Worm (Caenorhabditis elegans) whole organism, L1 larva: ENCODE measurements around the gene skr-18.

Experiments used
- C04F5.9 ChIP-seq: sonication (generic microtip); optimal IDR thresholded peaks from 2 replicates; lab custom pipeline; 2016; ENCODE audit warnings: missing genetic modification characterization, missing compliant biosample characterization
- C34B4.2 ChIP-seq: sonication (generic microtip); optimal IDR thresholded peaks from 2 replicates; lab custom pipeline; 2017; ENCODE audit warnings: mild to moderate bottlenecking, missing genetic modification characterization, missing compliant biosample characterization
- F16B12.6 ChIP-seq: fragments of 150-350 bp; optimal IDR thresholded peaks from 2 replicates; lab custom pipeline; 2014; ENCODE audit warnings: missing biosample characterization, missing genetic modification characterization
- aly-2 ChIP-seq: fragments of 150-350 bp; optimal IDR thresholded peaks from 2 replicates; lab custom pipeline; 2014; ENCODE audit warnings: missing biosample characterization, missing genetic modification characterization
- ama-1 ChIP-seq: fragments of 150-350 bp; optimal IDR thresholded peaks from 2 replicates; lab custom pipeline; 2014
- ceh-63 ChIP-seq: fragments of 200-800 bp; sonication (Bioruptor generic); optimal IDR thresholded peaks from 2 replicates; lab custom pipeline; 2018; ENCODE audit warnings: mild to moderate bottlenecking, missing genetic modification characterization, missing compliant biosample characterization
- ceh-8 ChIP-seq: fragments of 200-800 bp; sonication (Bioruptor generic); optimal IDR thresholded peaks from 2 replicates; lab custom pipeline; 2018; ENCODE audit warnings: mild to moderate bottlenecking, missing genetic modification characterization, moderate library complexity, missing compliant biosample characterization
- ces-1 ChIP-seq: fragments of 150-350 bp; optimal IDR thresholded peaks from 2 replicates; lab custom pipeline; 2014; ENCODE audit warnings: missing biosample characterization, missing genetic modification reagents, missing genetic modification characterization
- dsc-1 ChIP-seq: sonication (generic microtip); optimal IDR thresholded peaks from 2 replicates; lab custom pipeline; 2016; ENCODE audit warnings: mild to moderate bottlenecking, missing genetic modification characterization, missing compliant biosample characterization
- efl-1 ChIP-seq, 4 experiments: fragments of 150-350 bp; optimal IDR thresholded peaks in 3 of 4; peaks in 1 of 4; 1 replicate in 1 of 4; 2 replicates in 3 of 4; lab custom pipeline; 2014; ENCODE audit warnings: missing biosample characterization in 2 of 4, missing genetic modification characterization in 2 of 4, missing genetic modification reagents in 2 of 4
- efl-3 ChIP-seq: fragments of 200-800 bp; sonication (Bioruptor generic); optimal IDR thresholded peaks from 2 replicates; lab custom pipeline; 2018; ENCODE audit warnings: mild to moderate bottlenecking, missing genetic modification characterization, missing compliant biosample characterization
- elt-3 ChIP-seq, 6 experiments: fragments of 150-350 bp in 1 of 6; sonication (generic microtip); optimal IDR thresholded peaks; 2 replicates each; lab custom pipeline; 2017 to 2018; ENCODE audit warnings: missing biosample characterization in 6 of 6, missing genetic modification characterization in 6 of 6, inconsistent platforms in 1 of 6
- fkh-4 ChIP-seq: sonication (generic microtip); optimal IDR thresholded peaks from 2 replicates; lab custom pipeline; 2016; ENCODE audit warnings: missing compliant biosample characterization, missing genetic modification characterization, borderline replicate concordance
- fkh-8 ChIP-seq: sonication (generic microtip); optimal IDR thresholded peaks from 2 replicates; lab custom pipeline; 2016; ENCODE audit warnings: mild to moderate bottlenecking, missing genetic modification characterization, missing compliant biosample characterization
- fos-1 ChIP-seq: fragments of 150-350 bp; optimal IDR thresholded peaks from 2 replicates; lab custom pipeline; 2014; ENCODE audit warnings: missing biosample characterization, missing genetic modification characterization
- grh-1 ChIP-seq: fragments of 200-800 bp; sonication (Bioruptor generic); IDR thresholded peaks from 2 replicates; pipeline ENCODE4 v1.3.6; 2022; ENCODE audit warnings: missing genetic modification reagents, missing genetic modification characterization, missing compliant biosample characterization
- hlh-4 ChIP-seq: sonication (generic microtip); optimal IDR thresholded peaks from 2 replicates; lab custom pipeline; 2016; ENCODE audit warnings: mild to moderate bottlenecking, missing genetic modification characterization, missing compliant biosample characterization
- hpl-2 ChIP-seq: fragments of 150-350 bp; optimal IDR thresholded peaks from 2 replicates; lab custom pipeline; 2014; ENCODE audit warnings: missing biosample characterization, missing genetic modification reagents, missing genetic modification characterization
- jun-1 ChIP-seq: fragments of 150-350 bp; optimal IDR thresholded peaks from 2 replicates; lab custom pipeline; 2014; ENCODE audit warnings: missing biosample characterization, missing genetic modification reagents, missing genetic modification characterization
- lin-13 ChIP-seq: fragments of 150-350 bp; optimal IDR thresholded peaks from 2 replicates; lab custom pipeline; 2014; ENCODE audit warnings: missing biosample characterization, missing genetic modification reagents, missing genetic modification characterization
- lin-35 ChIP-seq, 2 experiments: fragments of 150-350 bp; optimal IDR thresholded peaks; 2 replicates each; lab custom pipeline; 2014; ENCODE audit warnings: missing biosample characterization in 2 of 2, missing genetic modification characterization in 2 of 2, missing genetic modification reagents in 2 of 2
- lir-3 ChIP-seq: sonication (generic microtip); optimal IDR thresholded peaks from 2 replicates; lab custom pipeline; 2016; ENCODE audit warnings: mild to moderate bottlenecking, missing genetic modification characterization, moderate library complexity, missing compliant biosample characterization; ENCODE audit not compliant: poor library complexity
- lsy-2 ChIP-seq, 2 experiments: fragments of 150-350 bp; optimal IDR thresholded peaks; 2 replicates each; lab custom pipeline; 2014; ENCODE audit warnings: missing biosample characterization in 2 of 2, missing genetic modification characterization in 2 of 2
- mef-2 ChIP-seq: fragments of 150-350 bp; optimal IDR thresholded peaks from 2 replicates; lab custom pipeline; 2014; ENCODE audit warnings: missing biosample characterization, missing genetic modification characterization
- nhr-12 ChIP-seq: sonication (generic microtip); optimal IDR thresholded peaks from 2 replicates; lab custom pipeline; 2017; ENCODE audit warnings: missing biosample characterization, missing genetic modification characterization
- nhr-47 ChIP-seq: sonication (generic microtip); optimal IDR thresholded peaks from 2 replicates; lab custom pipeline; 2016; ENCODE audit warnings: mild to moderate bottlenecking, missing genetic modification characterization, moderate library complexity, missing compliant biosample characterization
- nhr-71 ChIP-seq: sonication (generic microtip); optimal IDR thresholded peaks from 2 replicates; lab custom pipeline; 2016; ENCODE audit warnings: mild to moderate bottlenecking, missing genetic modification characterization, moderate library complexity, missing compliant biosample characterization
- nhr-85 ChIP-seq: sonication (generic microtip); peaks from one replicate; lab custom pipeline; 2016; ENCODE audit warnings: missing genetic modification characterization, inconsistent platforms, missing compliant biosample characterization
- pqm-1 ChIP-seq: sonication (generic microtip); optimal IDR thresholded peaks from 3 replicates; lab custom pipeline; 2017; ENCODE audit warnings: missing biosample characterization, missing genetic modification characterization
- snpc-4 ChIP-seq: fragments of 150-350 bp; optimal IDR thresholded peaks from 2 replicates; lab custom pipeline; 2014; ENCODE audit warnings: missing biosample characterization, missing genetic modification characterization
- sup-37 ChIP-seq: fragments of 200-800 bp; sonication (Bioruptor generic); optimal IDR thresholded peaks from 2 replicates; lab custom pipeline; 2018; ENCODE audit warnings: mild to moderate bottlenecking, missing genetic modification characterization, missing compliant biosample characterization
- tbx-2 ChIP-seq: sonication (generic microtip); optimal IDR thresholded peaks from 2 replicates; lab custom pipeline; 2016; ENCODE audit warnings: missing genetic modification characterization, missing compliant biosample characterization
- tlp-1 ChIP-seq: fragments of 150-350 bp; optimal IDR thresholded peaks from 2 replicates; lab custom pipeline; 2014; ENCODE audit warnings: missing biosample characterization, missing genetic modification characterization
- unc-62 ChIP-seq: fragments of 150-350 bp; optimal IDR thresholded peaks from 2 replicates; lab custom pipeline; 2014; ENCODE audit warnings: missing biosample characterization, missing genetic modification reagents, missing genetic modification characterization
- unc-86 ChIP-seq: sonication (generic microtip); optimal IDR thresholded peaks from 2 replicates; lab custom pipeline; 2016; ENCODE audit warnings: missing genetic modification characterization, missing compliant biosample characterization
- unc-98 ChIP-seq: fragments of 200-800 bp; sonication (Bioruptor generic); IDR thresholded peaks from 2 replicates; pipeline ENCODE4 v1.3.6; 2022; ENCODE audit warnings: missing genetic modification characterization, missing compliant biosample characterization
- vab-15 ChIP-seq: sonication (generic microtip); optimal IDR thresholded peaks from 2 replicates; lab custom pipeline; 2017; ENCODE audit warnings: missing genotype, mild to moderate bottlenecking, missing genetic modification characterization, missing compliant biosample characterization
- xbp-1 ChIP-seq: sonication (generic microtip); optimal IDR thresholded peaks from 2 replicates; lab custom pipeline; 2016; ENCODE audit warnings: missing genetic modification characterization, missing compliant biosample characterization
- ztf-4 ChIP-seq: fragments of 150-350 bp; optimal IDR thresholded peaks from 2 replicates; lab custom pipeline; 2014; ENCODE audit warnings: missing biosample characterization, missing genetic modification characterization

Gene skr-18

ce11 chrIV:813341-813740, 18.1 kb upstream of the skr-18 start (continued):
- TF ChIP-seq dsc-1 (tag; lab: Kevin White, UChicago) (peak; percentile 41), tbx-2 (tag; lab: Kevin White, UChicago) (peak; percentile 53), nhr-85 (tag; lab: Kevin White, UChicago) (peak; percentile 63)

- no peak for TF ChIP-seq fkh-4 (tag; lab: Kevin White, UChicago)
- TF ChIP-seq aly-2 = no peak
- no peak for TF ChIP-seq nhr-12
- TF ChIP-seq vab-15 (tag; lab: Kevin White, UChicago) = no peak
- no peak for TF ChIP-seq nhr-71
- TF ChIP-seq fos-1 = no peak
- no peak for TF ChIP-seq lin-35 (GFP tag; optimal IDR thresholded peaks at IDR 0.05; lab: Kevin White, UChicago)
- TF ChIP-seq hlh-4 (tag; lab: Kevin White, UChicago) = peak; percentile 7
- no peak for TF ChIP-seq C04F5.9 (tag; lab: Kevin White, UChicago)
- TF ChIP-seq grh-1 (GFP tag; lab: Robert Waterston, UW) = no peak
- no peak for TF ChIP-seq ceh-63
- TF ChIP-seq efl-1 (optimal IDR thresholded peaks at IDR 0.05; lab: Kevin White, UChicago) = no peak
- TF ChIP-seq efl-1 (GFP tag; optimal IDR thresholded peaks at IDR 0.05 in 1 of 2; lab: Kevin White, UChicago) = peak in 1 of 2 experiments; percentile 24
- no peak for TF ChIP-seq unc-86 (tag; lab: Kevin White, UChicago)
- no peak for TF ChIP-seq xbp-1 (tag; lab: Kevin White, UChicago)
- no peak for TF ChIP-seq efl-3
- TF ChIP-seq F16B12.6 (tag; lab: Kevin White, UChicago) = no peak
- no peak for TF ChIP-seq mef-2
- TF ChIP-seq fkh-8 (tag; lab: Kevin White, UChicago) = peak; percentile 7
- no peak for TF ChIP-seq pqm-1 (tag; lab: Kevin White, UChicago)
- TF ChIP-seq ztf-4 (tag; lab: Kevin White, UChicago) = no peak
- TF ChIP-seq elt-3 (tag; optimal IDR thresholded peaks at IDR 0.05; lab: Kevin White, UChicago) = no peak
- TF ChIP-seq lir-3 = no peak
- TF ChIP-seq lin-13 (GFP tag; lab: Kevin White, UChicago) = no peak
- no peak for TF ChIP-seq ceh-8
- no peak for TF ChIP-seq sup-37 (GFP tag; lab: Kevin White, UChicago)
- no peak for TF ChIP-seq unc-98
- TF ChIP-seq snpc-4 (tag; lab: Kevin White, UChicago) = no peak
- no peak for TF ChIP-seq lsy-2 (tag; optimal IDR thresholded peaks at IDR 0.05; lab: Kevin White, UChicago)
- no peak for TF ChIP-seq jun-1 (tag; lab: Kevin White, UChicago)
- TF ChIP-seq C34B4.2 = no peak
- no peak for TF ChIP-seq unc-62
- TF ChIP-seq nhr-85 (tag; lab: Kevin White, UChicago) = peak; percentile 2
- TF ChIP-seq hpl-2 = no peak
- no peak for TF ChIP-seq nhr-47 (tag; lab: Kevin White, UChicago)
- TF ChIP-seq ama-1 (lab: Kevin White, UChicago) = no peak
Measured at ce11 chrIV:807027-807516, 11.8 kb upstream of the skr-18 start, which contains the start of gene Y55F3BL.6. Gene Y55F3BL.6, minus strand, starts transcription at chrIV:807077.

ce11 chrIV:805693-806092, 10.5 kb upstream of the skr-18 start:
- 0 out of 2 replicates have a peak, but pooled peaks have one; percentile 9 for TF ChIP-seq grh-1 (GFP tag; lab: Robert Waterston, UW)
- no peak for TF ChIP-seq efl-1 (optimal IDR thresholded peaks at IDR 0.05; lab: Kevin White, UChicago)
- peak in 1 of 2 experiments; percentile 10 for TF ChIP-seq efl-1 (GFP tag; optimal IDR thresholded peaks at IDR 0.05 in 1 of 2; lab: Kevin White, UChicago)
- no peak for TF ChIP-seq ceh-8
- TF ChIP-seq tlp-1 = no peak

ce11 chrIV:804802-805201, 9.6 kb upstream of the skr-18 start, which contains the start of gene Y55F3BL.4:
Gene Y55F3BL.4, plus strand, starts transcription at chrIV:805102.
- TF ChIP-seq aly-2 = no peak
- TF ChIP-seq ces-1 (GFP tag; lab: Kevin White, UChicago) = no peak
- TF ChIP-seq lin-35 (GFP tag; optimal IDR thresholded peaks at IDR 0.05; lab: Kevin White, UChicago) = no peak
- no peak for TF ChIP-seq hpl-2
- no peak for TF ChIP-seq tbx-2 (tag; lab: Kevin White, UChicago)
- TF ChIP-seq pqm-1 (tag; lab: Kevin White, UChicago) = no peak
- TF ChIP-seq grh-1 (GFP tag; lab: Robert Waterston, UW) = no peak
